Worm (Caenorhabditis elegans) whole organism, L2 larva: ENCODE data around the gene T09D3.8.

Experiments
- C34F6.9 ChIP-seq: fragments of 150-350 bp; optimal IDR thresholded peaks from 2 replicates; lab custom pipeline; 2014; ENCODE audit warnings: missing biosample characterization, missing genetic modification characterization
- R02D3.7 ChIP-seq: fragments of 150-350 bp; optimal IDR thresholded peaks from 2 replicates; lab custom pipeline; 2014; ENCODE audit warnings: missing biosample characterization, missing genetic modification characterization
- alr-1 ChIP-seq: fragments of 150-350 bp; optimal IDR thresholded peaks from 2 replicates; lab custom pipeline; 2014; ENCODE audit warnings: missing biosample characterization, missing genetic modification characterization
- aly-2 ChIP-seq: fragments of 150-350 bp; optimal IDR thresholded peaks from 2 replicates; lab custom pipeline; 2014; ENCODE audit warnings: missing biosample characterization, missing genetic modification characterization
- ama-1 ChIP-seq: fragments of 150-350 bp; optimal IDR thresholded peaks from 2 replicates; lab custom pipeline; 2018; ENCODE audit warnings: inconsistent platforms
- blmp-1 ChIP-seq: sonication (generic microtip); optimal IDR thresholded peaks from 2 replicates; lab custom pipeline; 2017; ENCODE audit warnings: missing genetic modification characterization, mild to moderate bottlenecking, missing compliant biosample characterization, antibody characterized with exemption, moderate library complexity; ENCODE audit not compliant: insufficient read depth
- ceh-16 ChIP-seq: fragments of 150-350 bp; optimal IDR thresholded peaks from 2 replicates; lab custom pipeline; 2014; ENCODE audit warnings: missing biosample characterization, missing genetic modification characterization
- dmd-4 ChIP-seq: sonication (generic microtip); optimal IDR thresholded peaks from 2 replicates; lab custom pipeline; 2017; ENCODE audit warnings: missing biosample characterization, missing genetic modification characterization
- egl-27 ChIP-seq: sonication (generic microtip); optimal IDR thresholded peaks from 3 replicates; lab custom pipeline; 2017; ENCODE audit warnings: missing biosample characterization, missing genetic modification reagents, missing genetic modification characterization
- elt-1 ChIP-seq: fragments of 150-350 bp; optimal IDR thresholded peaks from 2 replicates; lab custom pipeline; 2014; ENCODE audit warnings: missing biosample characterization, missing genetic modification characterization
- elt-3 ChIP-seq: sonication (generic microtip); optimal IDR thresholded peaks from 2 replicates; lab custom pipeline; 2017; ENCODE audit warnings: missing biosample characterization, missing genetic modification characterization
- fos-1 ChIP-seq: fragments of 150-350 bp; optimal IDR thresholded peaks from 2 replicates; lab custom pipeline; 2014; ENCODE audit warnings: missing biosample characterization, missing genetic modification characterization
- lin-11 ChIP-seq: fragments of 150-350 bp; sonication (generic microtip); optimal IDR thresholded peaks from 2 replicates; lab custom pipeline; 2014; ENCODE audit warnings: missing biosample characterization, missing genetic modification characterization, inconsistent platforms, mixed read lengths
- lin-13 ChIP-seq: fragments of 150-350 bp; optimal IDR thresholded peaks from 2 replicates; lab custom pipeline; 2014; ENCODE audit warnings: missing biosample characterization, missing genetic modification reagents, missing genetic modification characterization
- lin-39 ChIP-seq: fragments of 150-350 bp; optimal IDR thresholded peaks from 2 replicates; lab custom pipeline; 2014; ENCODE audit warnings: missing biosample characterization, missing genetic modification reagents, missing genetic modification characterization
- mab-5 ChIP-seq: fragments of 150-350 bp; optimal IDR thresholded peaks from 2 replicates; lab custom pipeline; 2014; ENCODE audit warnings: missing biosample characterization, missing genetic modification characterization
- mbf-1 ChIP-seq: sonication (generic microtip); optimal IDR thresholded peaks from 2 replicates; lab custom pipeline; 2017; ENCODE audit warnings: missing biosample characterization, missing genetic modification characterization
- mdl-1 ChIP-seq, 2 experiments: fragments of 150-350 bp in 1 of 2; sonication (generic microtip) in 1 of 2; optimal IDR thresholded peaks; 2 replicates each; lab custom pipeline; 2017; ENCODE audit warnings: missing biosample characterization in 2 of 2, missing genetic modification characterization in 2 of 2
- nhr-21 ChIP-seq: fragments of 150-350 bp; optimal IDR thresholded peaks from 2 replicates; lab custom pipeline; 2014; ENCODE audit warnings: missing biosample characterization, missing genetic modification characterization
- nhr-237 ChIP-seq: fragments of 150-350 bp; optimal IDR thresholded peaks from 2 replicates; lab custom pipeline; 2014; ENCODE audit warnings: missing biosample characterization, missing genetic modification characterization
- nhr-6 ChIP-seq: fragments of 150-350 bp; optimal IDR thresholded peaks from 2 replicates; lab custom pipeline; 2014; ENCODE audit warnings: missing biosample characterization, missing genetic modification characterization
- peb-1 ChIP-seq: fragments of 150-350 bp; optimal IDR thresholded peaks from 2 replicates; lab custom pipeline; 2014; ENCODE audit warnings: missing biosample characterization, missing genetic modification characterization
- sem-4 ChIP-seq: fragments of 150-350 bp; optimal IDR thresholded peaks from 2 replicates; lab custom pipeline; 2014; ENCODE audit warnings: missing biosample characterization, missing genetic modification reagents, missing genetic modification characterization
- skn-1 ChIP-seq: sonication (generic microtip); optimal IDR thresholded peaks from 2 replicates; lab custom pipeline; 2017; ENCODE audit warnings: missing biosample characterization, missing genetic modification characterization
- sma-3 ChIP-seq: sonication (generic microtip); optimal IDR thresholded peaks from 2 replicates; lab custom pipeline; 2016; ENCODE audit warnings: missing genetic modification reagents, missing genetic modification characterization, missing compliant biosample characterization
- sma-9 ChIP-seq, 2 experiments: fragments of 150-350 bp in 1 of 2; sonication (generic microtip) in 1 of 2; optimal IDR thresholded peaks; 2 replicates each; lab custom pipeline; 2014 to 2016; ENCODE audit warnings: missing genetic modification characterization in 2 of 2, mild to moderate bottlenecking in 1 of 2, missing biosample characterization in 1 of 2, missing compliant biosample characterization in 1 of 2, missing genetic modification reagents in 1 of 2, moderate library complexity in 1 of 2
- snpc-4 ChIP-seq: fragments of 150-350 bp; optimal IDR thresholded peaks from 2 replicates; lab custom pipeline; 2014; ENCODE audit warnings: missing biosample characterization, missing genetic modification characterization
- unc-39 ChIP-seq: fragments of 150-350 bp; optimal IDR thresholded peaks from 2 replicates; lab custom pipeline; 2014; ENCODE audit warnings: missing biosample characterization, missing genetic modification characterization
- zag-1 ChIP-seq: fragments of 150-350 bp; optimal IDR thresholded peaks from 2 replicates; lab custom pipeline; 2014; ENCODE audit warnings: missing biosample characterization, missing genetic modification characterization
- ztf-1 ChIP-seq: fragments of 200-800 bp; sonication (Bioruptor generic); conservative IDR thresholded peaks from 2 replicates; pipeline ENCODE4 v1.3.6; 2022; ENCODE audit warnings: missing genetic modification characterization, missing compliant biosample characterization
- ztf-11 ChIP-seq: sonication (generic microtip); optimal IDR thresholded peaks from 2 replicates; lab custom pipeline; 2017; ENCODE audit warnings: missing biosample characterization, missing genetic modification characterization
- ztf-4 ChIP-seq: fragments of 150-350 bp; optimal IDR thresholded peaks from 2 replicates; lab custom pipeline; 2014; ENCODE audit warnings: missing biosample characterization, missing genetic modification characterization

T09D3.8 gene

ce11 chrV:5336884-5337283, 28.1 kb upstream of the T09D3.8 start, which contains the start of gene srg-29:
TSS of gene srg-29 (plus strand) at chrV:5337184.
- no peak for TF ChIP-seq skn-1
- no peak for TF ChIP-seq nhr-237
- no peak for TF ChIP-seq fos-1 (tag; lab: Kevin White, UChicago)
- TF ChIP-seq zag-1 (tag; lab: Kevin White, UChicago), result no peak
- TF ChIP-seq lin-13, result no peak

ce11 chrV:5339497-5339896, 25.5 kb upstream of the T09D3.8 start, which contains the start of gene srg-27:
TSS of gene srg-27 (plus strand) at chrV:5339797.
- TF ChIP-seq fos-1 (tag; lab: Kevin White, UChicago) (no peak), elt-3 (tag; lab: Kevin White, UChicago) (no peak), dmd-4 (tag; lab: Kevin White, UChicago) (no peak), ceh-16 (tag; lab: Kevin White, UChicago) (no peak), ztf-1 (GFP tag; lab: Robert Waterston, UW) (no peak), aly-2 (no peak), ama-1 (lab: Kevin White, UChicago) (no peak), elt-1 (tag; lab: Kevin White, UChicago) (no peak), ztf-11 (tag; lab: Kevin White, UChicago) (no peak), zag-1 (tag; lab: Kevin White, UChicago) (no peak)
- TF ChIP-seq, all 48 proteins: peak for 0

ce11 chrV:5345419-5345818, 19.5 kb upstream of the T09D3.8 start, which contains the start of gene srg-25:
TSS of gene srg-25 (minus strand) at chrV:5345519.
- TF ChIP-seq mab-5 (tag; lab: Kevin White, UChicago), result no peak
- TF ChIP-seq ztf-4 (tag; lab: Kevin White, UChicago), result no peak
- no peak for TF ChIP-seq blmp-1 (tag; lab: Kevin White, UChicago)
- no peak for TF ChIP-seq sma-9 (GFP tag; optimal IDR thresholded peaks at IDR 0.05; lab: Kevin White, UChicago)
- no peak for TF ChIP-seq sma-9 (tag; optimal IDR thresholded peaks at IDR 0.05; lab: Kevin White, UChicago)
- TF ChIP-seq mbf-1, result no peak
- TF ChIP-seq sem-4 (tag; lab: Kevin White, UChicago), result no peak
- TF ChIP-seq aly-2, result no peak
- TF ChIP-seq nhr-21, result no peak

ce11 chrV:5349471-5349870, 15.5 kb upstream of the T09D3.8 start, which contains the start of gene T09D3.3:
TSS of gene T09D3.3 (minus strand) at chrV:5349571.
- TF ChIP-seq C34F6.9 (tag; lab: Kevin White, UChicago) (no peak), sma-3 (no peak), lin-39 (tag; lab: Kevin White, UChicago) (no peak), ama-1 (lab: Kevin White, UChicago) (no peak), elt-1 (tag; lab: Kevin White, UChicago) (no peak), egl-27 (tag; lab: Kevin White, UChicago) (no peak), blmp-1 (tag; lab: Kevin White, UChicago) (no peak), ztf-1 (GFP tag; lab: Robert Waterston, UW) (no peak), peb-1 (tag; lab: Kevin White, UChicago) (no peak), nhr-237 (no peak), unc-39 (tag; lab: Kevin White, UChicago) (no peak), ztf-4 (tag; lab: Kevin White, UChicago) (no peak), mdl-1 (tag; optimal IDR thresholded peaks at IDR 0.05; lab: Kevin White, UChicago) (no peak), nhr-6 (tag; lab: Kevin White, UChicago) (no peak), lin-11 (tag; lab: Kevin White, UChicago) (no peak)
- TF ChIP-seq, all 48 proteins: peak for 0

ce11 chrV:5351483-5351882, 13.5 kb upstream of the T09D3.8 start, which contains the start of gene srd-9:
TSS of gene srd-9 (plus strand) at chrV:5351783.
- TF ChIP-seq alr-1, result no peak

ce11 chrV:5358772-5359171, 6.2 kb upstream of the T09D3.8 start, which contains the start of gene nhr-216:
TSS of gene nhr-216 (minus strand) at chrV:5358872.
- TF ChIP-seq dmd-4 (tag; lab: Kevin White, UChicago) (no peak), C34F6.9 (tag; lab: Kevin White, UChicago) (no peak), unc-39 (tag; lab: Kevin White, UChicago) (no peak), ama-1 (lab: Kevin White, UChicago) (no peak), elt-3 (tag; lab: Kevin White, UChicago) (no peak), R02D3.7 (tag; lab: Kevin White, UChicago) (no peak), skn-1 (no peak), snpc-4 (tag; lab: Kevin White, UChicago) (no peak)
- TF ChIP-seq, all 48 proteins: peak for 0
